Worm (Caenorhabditis elegans): ENCODE data around the gene W02D7.4.
A peak's percentile ranks its signal among the peaks of the same experiment; 100 is the strongest.

W02D7.4 gene

ce11 chrV:8267275-8267674 lies 30.1 kb downstream of the W02D7.4 start (continued):
- TF ChIP-seq saeg-2 (GFP tag; IDR thresholded peaks at IDR 0.05), result no peak
- 0 out of 2 replicates have a peak, but pooled peaks have one; percentile 55 for TF ChIP-seq lin-1 (GFP tag; IDR thresholded peaks at IDR 0.05)
- TF ChIP-seq dve-1 (tag; optimal IDR thresholded peaks at IDR 0.05; ENCODE audit: insufficient read depth), result peak; percentile 76
- peak; percentile 92 for TF ChIP-seq nhr-77 (tag; optimal IDR thresholded peaks at IDR 0.05)
- no peak for TF ChIP-seq dmd-9 (GFP tag; IDR thresholded peaks at IDR 0.05)
- peak; percentile 69 for TF ChIP-seq mep-1 (tag; optimal IDR thresholded peaks at IDR 0.05)
- TF ChIP-seq zip-2 (tag; optimal IDR thresholded peaks at IDR 0.05), result no peak
- TF ChIP-seq tag-97 (GFP tag; IDR thresholded peaks at IDR 0.05), result no peak
- peak; percentile 40 for TF ChIP-seq T20F7.1 (GFP tag; optimal IDR thresholded peaks at IDR 0.05)
- TF ChIP-seq egl-43 (GFP tag; IDR thresholded peaks at IDR 0.05), result no peak
- TF ChIP-seq F37D6.2 (tag; optimal IDR thresholded peaks at IDR 0.05), result no peak
- no peak for TF ChIP-seq arid-1 (GFP tag; conservative IDR thresholded peaks at IDR 0.05)
- TF ChIP-seq ama-1 (optimal IDR thresholded peaks at IDR 0.05), result no peak
- no peak for TF ChIP-seq madf-5 (GFP tag; IDR thresholded peaks at IDR 0.05)
- TF ChIP-seq ztf-11 (tag; optimal IDR thresholded peaks at IDR 0.05), result no peak
- peak; percentile 75 for TF ChIP-seq nhr-28 (tag; optimal IDR thresholded peaks at IDR 0.05)
- no peak for TF ChIP-seq lir-3 (tag; optimal IDR thresholded peaks at IDR 0.05)
- TF ChIP-seq vab-7 (GFP tag; IDR thresholded peaks at IDR 0.05), result no peak
- no peak for TF ChIP-seq Y48G9A.11 (GFP tag; IDR thresholded peaks at IDR 0.05)
- TF ChIP-seq ceh-32 (tag; optimal IDR thresholded peaks at IDR 0.05; ENCODE audit: poor library complexity), result no peak
- TF ChIP-seq lin-38 (GFP tag; IDR thresholded peaks at IDR 0.05), result no peak
- TF ChIP-seq rbr-2 (tag; optimal IDR thresholded peaks at IDR 0.05), result no peak
- no peak for TF ChIP-seq daf-16 (GFP tag; optimal IDR thresholded peaks at IDR 0.05)
- peak; percentile 67 for TF ChIP-seq daf-16 (tag; optimal IDR thresholded peaks at IDR 0.05)
- no peak for TF ChIP-seq hif-1 (tag; optimal IDR thresholded peaks at IDR 0.05)
- TF ChIP-seq zip-11 (GFP tag; IDR thresholded peaks at IDR 0.05), result no peak
- no peak for TF ChIP-seq Y5F2A.4 (GFP tag; optimal IDR thresholded peaks at IDR 0.05)
- peak in 1 of 2 experiments; percentile 41 for TF ChIP-seq unc-62 (GFP tag; optimal IDR thresholded peaks at IDR 0.05 in 1 of 2)
- no peak for TF ChIP-seq unc-62 (tag; optimal IDR thresholded peaks at IDR 0.05)
- TF ChIP-seq F44E2.7 (GFP tag; IDR thresholded peaks at IDR 0.05), result no peak

ce11 chrV:8266232-8266631 lies 31.2 kb downstream of the W02D7.4 start, which contains the start of gene F21F8.5:
TSS of gene F21F8.5 (minus strand) at chrV:8266332.
- no peak for TF ChIP-seq ceh-28 (tag; optimal IDR thresholded peaks at IDR 0.05)
- TF ChIP-seq ceh-32 (tag; optimal IDR thresholded peaks at IDR 0.05; ENCODE audit: poor library complexity), result no peak
- TF ChIP-seq unc-62 (GFP tag; optimal IDR thresholded peaks at IDR 0.05 in 1 of 2), result peak in 1 of 2 experiments; percentile 32
- no peak for TF ChIP-seq unc-62 (tag; optimal IDR thresholded peaks at IDR 0.05)
- no peak for TF ChIP-seq F26F4.8 (GFP tag; conservative IDR thresholded peaks at IDR 0.05)

- no peak for TF ChIP-seq ztf-7 (tag; optimal IDR thresholded peaks at IDR 0.05)
- no peak for TF ChIP-seq dpl-1 (GFP tag; optimal IDR thresholded peaks at IDR 0.05)
- TF ChIP-seq zfp-2 (tag; optimal IDR thresholded peaks at IDR 0.05), result no peak
- no peak for TF ChIP-seq mxl-3 (GFP tag; optimal IDR thresholded peaks at IDR 0.05)
- TF ChIP-seq tag-97 (GFP tag; IDR thresholded peaks at IDR 0.05), result no peak
- no peak for TF ChIP-seq F26F4.8 (GFP tag; conservative IDR thresholded peaks at IDR 0.05)
- no peak for TF ChIP-seq lin-29 (GFP tag; IDR thresholded peaks at IDR 0.05)
- no peak for TF ChIP-seq rbr-2 (tag; optimal IDR thresholded peaks at IDR 0.05)
- TF ChIP-seq daf-12 (tag; optimal IDR thresholded peaks at IDR 0.05), result no peak
- no peak for TF ChIP-seq nhr-77 (tag; optimal IDR thresholded peaks at IDR 0.05)
- TF ChIP-seq ceh-82 (tag; optimal IDR thresholded peaks at IDR 0.05), result no peak
- TF ChIP-seq ceh-62 (tag; optimal IDR thresholded peaks at IDR 0.05), result no peak
- no peak for TF ChIP-seq nhr-11 (tag; optimal IDR thresholded peaks at IDR 0.05)
Measured at ce11 chrV:8263941-8264340, 33.5 kb downstream of the W02D7.4 start, which contains the start of gene C16D9.9. TSS of gene C16D9.9 (plus strand) at chrV:8264241.
